Worm (Caenorhabditis elegans) whole organism, L3 larva: Measurements from ENCODE around the gene B0310.6.

ENCODE experiments used
- elt-3 ChIP-seq, 3 experiments: fragments of 150-350 bp in 1 of 3; sonication (generic microtip) in 2 of 3; optimal IDR thresholded peaks; 2 replicates in 2 of 3; 4 replicates in 1 of 3; lab custom pipeline; 2014 to 2017; ENCODE audit warnings: missing biosample characterization in 3 of 3, missing genetic modification characterization in 3 of 3
- lin-39 ChIP-seq: fragments of 150-350 bp; optimal IDR thresholded peaks from 2 replicates; lab custom pipeline; 2018; ENCODE audit warnings: missing biosample characterization, missing genetic modification reagents, missing genetic modification characterization

DNA sequence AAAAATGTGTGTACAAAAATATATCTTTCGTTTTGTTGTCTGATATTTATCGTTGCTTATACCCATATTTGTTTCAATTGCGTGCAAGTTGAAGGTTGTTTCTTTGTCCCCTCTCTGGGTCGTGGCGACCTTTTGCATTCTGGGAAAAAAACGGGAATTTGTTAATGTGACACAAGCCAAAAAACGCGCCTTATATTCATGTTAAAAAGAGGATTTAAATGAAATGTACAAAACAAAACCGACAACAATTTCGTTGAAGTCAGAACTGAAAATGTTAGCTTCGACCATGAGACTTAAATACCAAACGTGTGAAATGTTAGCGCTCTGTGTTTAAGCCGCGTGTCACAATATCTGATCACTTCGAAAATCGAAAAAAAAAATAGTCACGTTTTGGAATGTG is 6.3 kb downstream of the B0310.6 start:
- no peak for TF ChIP-seq elt-3 (tag; optimal IDR thresholded peaks at IDR 0.05; lab: Kevin White, UChicago)
- no peak for TF ChIP-seq lin-39 (tag; lab: Kevin White, UChicago)
